Worm (Caenorhabditis elegans) whole organism, L4 larva: Measurements from ENCODE around the gene srh-293.

Experiments used
- R02D3.7 ChIP-seq: fragments of 150-350 bp; sonication (generic microtip); optimal IDR thresholded peaks from 3 replicates; lab custom pipeline; 2014; ENCODE audit warnings: missing biosample characterization, missing genetic modification characterization
- daf-12 ChIP-seq: fragments of 150-350 bp; optimal IDR thresholded peaks from 2 replicates; lab custom pipeline; 2014; ENCODE audit warnings: missing biosample characterization, missing genetic modification reagents, missing genetic modification characterization
- lin-13 ChIP-seq: fragments of 150-350 bp; optimal IDR thresholded peaks from 2 replicates; lab custom pipeline; 2014; ENCODE audit warnings: missing biosample characterization, missing genetic modification reagents, missing genetic modification characterization
- nhr-76 ChIP-seq: fragments of 150-350 bp; optimal IDR thresholded peaks from 2 replicates; lab custom pipeline; 2014; ENCODE audit warnings: missing biosample characterization, missing genetic modification characterization
- pha-4 ChIP-seq, 2 experiments: fragments of 150-350 bp in 1 of 2; fragments of 200-800 bp in 1 of 2; sonication (Bioruptor generic) in 1 of 2; IDR thresholded peaks in 1 of 2; optimal IDR thresholded peaks in 1 of 2; 2 replicates each; pipeline versions ENCODE4 v1.3.6 to Lab custom; 2014 to 2022; ENCODE audit warnings: missing genetic modification characterization in 2 of 2, missing genetic modification reagents in 2 of 2, missing biosample characterization in 1 of 2, missing compliant biosample characterization in 1 of 2
- unc-62 ChIP-seq, 3 experiments: fragments of 150-350 bp in 1 of 3; sonication (generic microtip); optimal IDR thresholded peaks in 2 of 3; peaks in 1 of 3; 1 replicate in 1 of 3; 2 replicates in 2 of 3; lab custom pipeline; 2014 to 2017; ENCODE audit warnings: missing biosample characterization in 3 of 3, missing genetic modification characterization in 3 of 3, missing genetic modification reagents in 3 of 3, missing genotype in 1 of 3

ce11 chrV:15913714-15914113 lies 47.8 kb downstream of the srh-293 start, which contains the start of gene F35E8.7:
- no peak for TF ChIP-seq lin-13 (GFP tag; lab: Kevin White, UChicago)
- no peak for TF ChIP-seq R02D3.7 (tag; lab: Kevin White, UChicago)
- no peak for TF ChIP-seq daf-12 (tag; lab: Kevin White, UChicago)
- no peak for TF ChIP-seq unc-62 (GFP tag; optimal IDR thresholded peaks at IDR 0.05 in 1 of 2; lab: Kevin White, UChicago)
- no peak for TF ChIP-seq unc-62 (tag; optimal IDR thresholded peaks at IDR 0.05; lab: Kevin White, UChicago)
- TF ChIP-seq nhr-76: no peak
- no peak for TF ChIP-seq pha-4 (GFP tag; IDR thresholded peaks at IDR 0.05; lab: Robert Waterston, UW)
- TF ChIP-seq pha-4 (tag; optimal IDR thresholded peaks at IDR 0.05; lab: Kevin White, UChicago): no peak
